In genomic region chrX:5621893-5622803, dm6 we compare ENCODE assay signal across 1 fruit fly cellular context.
TF ChIP-seq lines count a peak whose summit lies in the region.

Mlc-c (minus strand) TSS chrX:5622539.
Pop1 (plus strand) TSS chrX:5622648.

TF ChIP-seq in whole organism, embryonic, 481 proteins besides CTCF, POLR2A, EP300 and RAD21 (continued from another document and continues in another):
- no peak for TF ChIP-seq CG18011 (GFP tag; optimal IDR thresholded peaks at IDR 0.05; lab: Kevin White, UChicago)
- TF ChIP-seq CG12744 (GFP tag; optimal IDR thresholded peaks at IDR 0.05; lab: Kevin White, UChicago) = no peak
- TF ChIP-seq lilli (GFP tag; optimal IDR thresholded peaks at IDR 0.05; lab: Kevin White, UChicago) = no peak
- TF ChIP-seq tio (GFP tag; optimal IDR thresholded peaks at IDR 0.05; lab: Kevin White, UChicago) = no peak
- no peak for TF ChIP-seq CG3163 (GFP tag; optimal IDR thresholded peaks at IDR 0.05; lab: Kevin White, UChicago)
- TF ChIP-seq gro (GFP tag; optimal IDR thresholded peaks at IDR 0.05; lab: Kevin White, UChicago) = no peak
- TF ChIP-seq sd (tag; optimal IDR thresholded peaks at IDR 0.05; lab: Kevin White, UChicago) = peak; percentile 90
- peak; percentile 25 for TF ChIP-seq Max (GFP tag; optimal IDR thresholded peaks at IDR 0.05; lab: Kevin White, UChicago)
- TF ChIP-seq bbx (GFP tag; IDR thresholded peaks at IDR 0.05; lab: Robert Waterston, UW; ENCODE audit: partially characterized antibody) = peak; percentile 95
- no peak for TF ChIP-seq D19B (GFP tag; optimal IDR thresholded peaks at IDR 0.05; lab: Kevin White, UChicago)
- no peak for TF ChIP-seq CG2202 (tag; optimal IDR thresholded peaks at IDR 0.05; lab: Kevin White, UChicago)
- TF ChIP-seq CG12769 (tag; optimal IDR thresholded peaks at IDR 0.05; lab: Kevin White, UChicago) = no peak
- TF ChIP-seq CG1832 (GFP tag; optimal IDR thresholded peaks at IDR 0.05; lab: Kevin White, UChicago) = peak; percentile 72
- no peak for TF ChIP-seq NC2β (GFP tag; optimal IDR thresholded peaks at IDR 0.05; lab: Kevin White, UChicago)
- TF ChIP-seq repo (GFP tag; optimal IDR thresholded peaks at IDR 0.05; lab: Kevin White, UChicago) = no peak
- no peak for TF ChIP-seq lmd (GFP tag; IDR thresholded peaks at IDR 0.05; lab: Robert Waterston, UW)
- no peak for TF ChIP-seq CG33213 (GFP tag; optimal IDR thresholded peaks at IDR 0.05; lab: Kevin White, UChicago)
- no peak for TF ChIP-seq wdn (GFP tag; IDR thresholded peaks at IDR 0.05; lab: Robert Waterston, UW)
- TF ChIP-seq hkb (optimal IDR thresholded peaks at IDR 0.05; lab: Kevin White, UChicago) = no peak
- no peak for TF ChIP-seq hkb (GFP tag; IDR thresholded peaks at IDR 0.05; lab: Robert Waterston, UW)
- TF ChIP-seq sens-2 (GFP tag; IDR thresholded peaks at IDR 0.05; lab: Robert Waterston, UW) = no peak
- no peak for TF ChIP-seq CG9215 (GFP tag; IDR thresholded peaks at IDR 0.05; lab: Robert Waterston, UW)
- TF ChIP-seq hb (GFP tag; IDR thresholded peaks at IDR 0.05; lab: Robert Waterston, UW; ENCODE audit: partially characterized antibody) = peak; percentile 89
- TF ChIP-seq Med (GFP tag; lab: Kevin White, UChicago) = peak; percentile 81
- TF ChIP-seq CG4424 (GFP tag; optimal IDR thresholded peaks at IDR 0.05; lab: Kevin White, UChicago) = no peak
- TF ChIP-seq ERR (GFP tag; optimal IDR thresholded peaks at IDR 0.05; lab: Kevin White, UChicago) = no peak
- TF ChIP-seq ind (GFP tag; optimal IDR thresholded peaks at IDR 0.05; lab: Kevin White, UChicago) = no peak
- TF ChIP-seq kay (GFP tag; optimal IDR thresholded peaks at IDR 0.05; lab: Kevin White, UChicago) = peak; percentile 83
- TF ChIP-seq emc (GFP tag; optimal IDR thresholded peaks at IDR 0.05; lab: Kevin White, UChicago) = no peak
- no peak for TF ChIP-seq CG17361 (GFP tag; IDR thresholded peaks at IDR 0.05; lab: Robert Waterston, UW)
- peak; percentile 56 for TF ChIP-seq MESR4 (GFP tag; optimal IDR thresholded peaks at IDR 0.05; lab: Kevin White, UChicago)
- no peak for TF ChIP-seq z (GFP tag; IDR thresholded peaks at IDR 0.05; lab: Robert Waterston, UW)
- no peak for TF ChIP-seq CG4404 (GFP tag; IDR thresholded peaks at IDR 0.05; lab: Robert Waterston, UW)
- no peak for TF ChIP-seq abd-A (tag; optimal IDR thresholded peaks at IDR 0.05; lab: Kevin White, UChicago)
- no peak for TF ChIP-seq CG12155 (GFP tag; optimal IDR thresholded peaks at IDR 0.05; lab: Kevin White, UChicago)
- peak; percentile 87 for TF ChIP-seq nerfin-2 (GFP tag; IDR thresholded peaks at IDR 0.05; lab: Robert Waterston, UW; ENCODE audit: partially characterized antibody)
- no peak for TF ChIP-seq ATbp (GFP tag; optimal IDR thresholded peaks at IDR 0.05; lab: Kevin White, UChicago)
- no peak for TF ChIP-seq chn (GFP tag; optimal IDR thresholded peaks at IDR 0.05; lab: Kevin White, UChicago)
- TF ChIP-seq CkIIα-i1 (GFP tag; IDR thresholded peaks at IDR 0.05; lab: Robert Waterston, UW) = no peak
- no peak for TF ChIP-seq pita (GFP tag; optimal IDR thresholded peaks at IDR 0.05; lab: Kevin White, UChicago)
- TF ChIP-seq zf30C (GFP tag; optimal IDR thresholded peaks at IDR 0.05; lab: Kevin White, UChicago) = no peak
- no peak for TF ChIP-seq CG11696 (GFP tag; IDR thresholded peaks at IDR 0.05; lab: Robert Waterston, UW)
- TF ChIP-seq kni (GFP tag; optimal IDR thresholded peaks at IDR 0.05; lab: Kevin White, UChicago) = no peak
- no peak for TF ChIP-seq CG8281 (tag; optimal IDR thresholded peaks at IDR 0.05; lab: Kevin White, UChicago)
- TF ChIP-seq fru (optimal IDR thresholded peaks at IDR 0.05; lab: Kevin White, UChicago) = no peak
- no peak for TF ChIP-seq seq (GFP tag; IDR thresholded peaks at IDR 0.05; lab: Robert Waterston, UW)
- no peak for TF ChIP-seq al (GFP tag; IDR thresholded peaks at IDR 0.05; lab: Robert Waterston, UW)
- TF ChIP-seq CG9876 (GFP tag; optimal IDR thresholded peaks at IDR 0.05; lab: Kevin White, UChicago) = no peak
- peak; percentile 50; the same call in 1 of the 2 replicates for TF ChIP-seq CG4360 (GFP tag; IDR thresholded peaks at IDR 0.05; lab: Robert Waterston, UW)
- TF ChIP-seq bigmax (GFP tag; optimal IDR thresholded peaks at IDR 0.05; lab: Kevin White, UChicago) = no peak
- no peak for TF ChIP-seq HLH54F (GFP tag; optimal IDR thresholded peaks at IDR 0.05; lab: Kevin White, UChicago)
- no peak for TF ChIP-seq sens (GFP tag; lab: Kevin White, UChicago)
- no peak for TF ChIP-seq CG2120 (GFP tag; optimal IDR thresholded peaks at IDR 0.05; lab: Kevin White, UChicago)
- no peak for TF ChIP-seq gsb (GFP tag; IDR thresholded peaks at IDR 0.05; lab: Robert Waterston, UW)
- TF ChIP-seq Scr (GFP tag; IDR thresholded peaks at IDR 0.05; lab: Robert Waterston, UW; ENCODE audit: partially characterized antibody) = peak; percentile 87
- TF ChIP-seq crc (GFP tag; optimal IDR thresholded peaks at IDR 0.05; lab: Kevin White, UChicago) = no peak
- no peak for TF ChIP-seq Tbp (GFP tag; optimal IDR thresholded peaks at IDR 0.05; lab: Kevin White, UChicago)
- no peak for TF ChIP-seq sima (GFP tag; optimal IDR thresholded peaks at IDR 0.05; lab: Kevin White, UChicago)
- no peak for TF ChIP-seq CG15479 (GFP tag; optimal IDR thresholded peaks at IDR 0.05; lab: Kevin White, UChicago)
- peak; percentile 26 for TF ChIP-seq nmo (GFP tag; optimal IDR thresholded peaks at IDR 0.05; lab: Kevin White, UChicago)
- no peak for TF ChIP-seq CG18764 (GFP tag; optimal IDR thresholded peaks at IDR 0.05; lab: Kevin White, UChicago)
- no peak for TF ChIP-seq CG8359 (GFP tag; optimal IDR thresholded peaks at IDR 0.05; lab: Kevin White, UChicago; ENCODE audit: borderline replicate concordance)
- TF ChIP-seq run (tag; optimal IDR thresholded peaks at IDR 0.05; lab: Kevin White, UChicago) = no peak
- no peak for TF ChIP-seq HmgD (GFP tag; optimal IDR thresholded peaks at IDR 0.05; lab: Kevin White, UChicago)
- peak; percentile 73 for TF ChIP-seq D19A (tag; optimal IDR thresholded peaks at IDR 0.05; lab: Kevin White, UChicago)
- peak; percentile 85 for TF ChIP-seq HLH4C (GFP tag; IDR thresholded peaks at IDR 0.05; lab: Robert Waterston, UW; ENCODE audit: partially characterized antibody)
- TF ChIP-seq TFAM (GFP tag; optimal IDR thresholded peaks at IDR 0.05; lab: Kevin White, UChicago) = no peak
- TF ChIP-seq jumu (GFP tag; optimal IDR thresholded peaks at IDR 0.05; lab: Kevin White, UChicago) = peak; percentile 22
- no peak for TF ChIP-seq nau (GFP tag; optimal IDR thresholded peaks at IDR 0.05; lab: Kevin White, UChicago)
- no peak for TF ChIP-seq prd (optimal IDR thresholded peaks at IDR 0.05; lab: Kevin White, UChicago)
- no peak for TF ChIP-seq prd (GFP tag; IDR thresholded peaks at IDR 0.05; lab: Robert Waterston, UW)
- TF ChIP-seq zfh1 (GFP tag; IDR thresholded peaks at IDR 0.05; lab: Robert Waterston, UW) = no peak
- no peak for TF ChIP-seq gsb-n (tag; optimal IDR thresholded peaks at IDR 0.05; lab: Kevin White, UChicago)
- no peak for TF ChIP-seq ttk (GFP tag; IDR thresholded peaks at IDR 0.05; lab: Robert Waterston, UW)
- peak; percentile 86; the same call in 2 of the 3 replicates for TF ChIP-seq mld (GFP tag; IDR thresholded peaks at IDR 0.05; lab: Robert Waterston, UW; ENCODE audit: partially characterized antibody)
- TF ChIP-seq CG30020 (tag; optimal IDR thresholded peaks at IDR 0.05; lab: Kevin White, UChicago) = no peak
- TF ChIP-seq CG34422 (GFP tag; IDR thresholded peaks at IDR 0.05; lab: Robert Waterston, UW) = 0 out of 3 replicates have a peak, but pooled peaks have one; percentile 10
- no peak for TF ChIP-seq Nf-YC (tag; optimal IDR thresholded peaks at IDR 0.05; lab: Kevin White, UChicago)
- TF ChIP-seq CG12071 (GFP tag; optimal IDR thresholded peaks at IDR 0.05; lab: Kevin White, UChicago) = no peak
- no peak for TF ChIP-seq H2.0 (GFP tag; IDR thresholded peaks at IDR 0.05; lab: Robert Waterston, UW)
- TF ChIP-seq CG7372 (GFP tag; IDR thresholded peaks at IDR 0.05; lab: Robert Waterston, UW) = no peak
- no peak for TF ChIP-seq MTF-1 (GFP tag; optimal IDR thresholded peaks at IDR 0.05; lab: Kevin White, UChicago; ENCODE audit: borderline replicate concordance)
- TF ChIP-seq CG6689 (GFP tag; IDR thresholded peaks at IDR 0.05; lab: Robert Waterston, UW) = no peak
- TF ChIP-seq CG4617 (GFP tag; optimal IDR thresholded peaks at IDR 0.05; lab: Kevin White, UChicago; ENCODE audit: borderline replicate concordance) = peak; percentile 72
- no peak for TF ChIP-seq oc (tag; optimal IDR thresholded peaks at IDR 0.05; lab: Kevin White, UChicago)
- no peak for TF ChIP-seq CG13123 (GFP tag; optimal IDR thresholded peaks at IDR 0.05; lab: Kevin White, UChicago)
- no peak for TF ChIP-seq CG7928 (GFP tag; optimal IDR thresholded peaks at IDR 0.05; lab: Kevin White, UChicago)
- TF ChIP-seq Hsf (GFP tag; optimal IDR thresholded peaks at IDR 0.05; lab: Kevin White, UChicago) = no peak
- TF ChIP-seq hbn (GFP tag; IDR thresholded peaks at IDR 0.05; lab: Robert Waterston, UW; ENCODE audit: partially characterized antibody) = peak; percentile 90
- TF ChIP-seq CHES-1-like (GFP tag; optimal IDR thresholded peaks at IDR 0.05; lab: Kevin White, UChicago) = no peak
- TF ChIP-seq YL-1 (GFP tag; optimal IDR thresholded peaks at IDR 0.05; lab: Kevin White, UChicago) = peak; percentile 73
- TF ChIP-seq CG14667 (GFP tag; IDR thresholded peaks at IDR 0.05; lab: Robert Waterston, UW) = no peak
- no peak for TF ChIP-seq Lpt (GFP tag; optimal IDR thresholded peaks at IDR 0.05; lab: Kevin White, UChicago)
- TF ChIP-seq CG9797 (GFP tag; optimal IDR thresholded peaks at IDR 0.05; lab: Kevin White, UChicago) = peak; percentile 43
- no peak for TF ChIP-seq sqz (GFP tag; optimal IDR thresholded peaks at IDR 0.05; lab: Kevin White, UChicago)
- TF ChIP-seq Xrp1 (GFP tag; IDR thresholded peaks at IDR 0.05; lab: Robert Waterston, UW) = no peak
- TF ChIP-seq zen2 (GFP tag; IDR thresholded peaks at IDR 0.05; lab: Robert Waterston, UW; ENCODE audit: partially characterized antibody) = peak; percentile 82
- TF ChIP-seq CG31224 (GFP tag; IDR thresholded peaks at IDR 0.05; lab: Robert Waterston, UW) = no peak
- no peak for TF ChIP-seq Vsx1 (GFP tag; optimal IDR thresholded peaks at IDR 0.05; lab: Kevin White, UChicago)
- TF ChIP-seq jigr1 (GFP tag; IDR thresholded peaks at IDR 0.05; lab: Robert Waterston, UW) = no peak
- peak; percentile 68 for TF ChIP-seq Doc3 (GFP tag; IDR thresholded peaks at IDR 0.05; lab: Robert Waterston, UW; ENCODE audit: partially characterized antibody)
- TF ChIP-seq Ptx1 (GFP tag; IDR thresholded peaks at IDR 0.05; lab: Robert Waterston, UW) = no peak
- TF ChIP-seq tup (GFP tag; optimal IDR thresholded peaks at IDR 0.05; lab: Kevin White, UChicago) = no peak
- no peak for TF ChIP-seq CG1647 (GFP tag; optimal IDR thresholded peaks at IDR 0.05; lab: Kevin White, UChicago)
- peak; percentile 63 for TF ChIP-seq CG3847 (GFP tag; IDR thresholded peaks at IDR 0.05; lab: Robert Waterston, UW)
- TF ChIP-seq CG4730 (GFP tag; IDR thresholded peaks at IDR 0.05; lab: Robert Waterston, UW) = no peak
- TF ChIP-seq CG11560 (tag; IDR thresholded peaks at IDR 0.05; lab: Robert Waterston, UW) = no peak
- peak; percentile 88 for TF ChIP-seq vnd (GFP tag; IDR thresholded peaks at IDR 0.05; lab: Robert Waterston, UW; ENCODE audit: partially characterized antibody)
- TF ChIP-seq HHEX (GFP tag; optimal IDR thresholded peaks at IDR 0.05; lab: Kevin White, UChicago) = no peak
- no peak for TF ChIP-seq CG8924 (tag; optimal IDR thresholded peaks at IDR 0.05; lab: Kevin White, UChicago)
- TF ChIP-seq ssp (GFP tag; IDR thresholded peaks at IDR 0.05; lab: Robert Waterston, UW) = no peak
- TF ChIP-seq CG13624 (GFP tag; optimal IDR thresholded peaks at IDR 0.05; lab: Kevin White, UChicago) = no peak
- TF ChIP-seq Kr (GFP tag; optimal IDR thresholded peaks at IDR 0.05; lab: Kevin White, UChicago) = no peak
- no peak for TF ChIP-seq Eip74EF (GFP tag; optimal IDR thresholded peaks at IDR 0.05; lab: Kevin White, UChicago)
- TF ChIP-seq CG10274 (GFP tag; optimal IDR thresholded peaks at IDR 0.05; lab: Kevin White, UChicago) = no peak
- no peak for TF ChIP-seq croc (GFP tag; conservative IDR thresholded peaks at IDR 0.05; lab: Robert Waterston, UW)
- peak; percentile 96 for TF ChIP-seq CG42726 (GFP tag; IDR thresholded peaks at IDR 0.05; lab: Robert Waterston, UW; ENCODE audit: partially characterized antibody)
- TF ChIP-seq CG14860 (GFP tag; IDR thresholded peaks at IDR 0.05; lab: Robert Waterston, UW; ENCODE audit: partially characterized antibody) = peak; percentile 87
- no peak for TF ChIP-seq Dip3 (GFP tag; optimal IDR thresholded peaks at IDR 0.05; lab: Kevin White, UChicago)
- TF ChIP-seq wor (GFP tag; IDR thresholded peaks at IDR 0.05; lab: Robert Waterston, UW) = no peak
- TF ChIP-seq CG17568 (GFP tag; optimal IDR thresholded peaks at IDR 0.05; lab: Kevin White, UChicago) = no peak
- no peak for TF ChIP-seq chif (GFP tag; optimal IDR thresholded peaks at IDR 0.05; lab: Kevin White, UChicago)
- TF ChIP-seq CG6254 (GFP tag; optimal IDR thresholded peaks at IDR 0.05; lab: Kevin White, UChicago) = no peak
- no peak for TF ChIP-seq CG3995 (GFP tag; optimal IDR thresholded peaks at IDR 0.05; lab: Kevin White, UChicago)
- no peak for TF ChIP-seq CG13296 (GFP tag; optimal IDR thresholded peaks at IDR 0.05; lab: Kevin White, UChicago)
- TF ChIP-seq CG3838 (GFP tag; optimal IDR thresholded peaks at IDR 0.05; lab: Kevin White, UChicago) = no peak
- TF ChIP-seq ken (GFP tag; IDR thresholded peaks at IDR 0.05; lab: Robert Waterston, UW) = no peak
- peak; percentile 88 for TF ChIP-seq MBD-R2 (GFP tag; IDR thresholded peaks at IDR 0.05; lab: Robert Waterston, UW)
- peak; percentile 79 for TF ChIP-seq CG10321 (GFP tag; IDR thresholded peaks at IDR 0.05; lab: Robert Waterston, UW)
- TF ChIP-seq sc (optimal IDR thresholded peaks at IDR 0.05; lab: Kevin White, UChicago) = no peak
- no peak for TF ChIP-seq sc (GFP tag; optimal IDR thresholded peaks at IDR 0.05; lab: Kevin White, UChicago)
- no peak for TF ChIP-seq so (GFP tag; IDR thresholded peaks at IDR 0.05; lab: Robert Waterston, UW)
- no peak for TF ChIP-seq ase (GFP tag; IDR thresholded peaks at IDR 0.05; lab: Robert Waterston, UW)
- TF ChIP-seq bcd (GFP tag; optimal IDR thresholded peaks at IDR 0.05; lab: Kevin White, UChicago) = no peak
- no peak for TF ChIP-seq Spps (tag; optimal IDR thresholded peaks at IDR 0.05; lab: Kevin White, UChicago)
- no peak for TF ChIP-seq CG17912 (GFP tag; optimal IDR thresholded peaks at IDR 0.05; lab: Kevin White, UChicago)
- TF ChIP-seq Pdp1 (GFP tag; optimal IDR thresholded peaks at IDR 0.05; lab: Kevin White, UChicago) = no peak
- no peak for TF ChIP-seq CG7556 (GFP tag; optimal IDR thresholded peaks at IDR 0.05; lab: Kevin White, UChicago)
